Fruit fly (Drosophila melanogaster) whole organism: ENCODE results near the gene CG10710.

Experiments used
- pan ChIP-seq: fragments of >200 bp; optimal IDR thresholded peaks from 2 replicates; lab custom pipeline; 2017
- psq ChIP-seq: fragments of >200 bp; optimal IDR thresholded peaks from 2 replicates; lab custom pipeline; 2017

- TF ChIP-seq pan (lab: Kevin White, UChicago) (no peak), psq (lab: Kevin White, UChicago) (no peak)
These were observed 16.8 kb downstream of the CG10710 start, which contains the start of gene Spt20 for dm6 chr3L:13502484-13503109.
